Fruit fly (Drosophila melanogaster) whole organism, embryonic: ENCODE results near the gene Glut3.

Source experiments
- B-H1 ChIP-seq: fragments of 200-800 bp; sonication (Bioruptor generic); IDR thresholded peaks from 3 replicates; pipeline ENCODE4 v1.3.6; 2022; ENCODE audit warnings: missing biosample characterization, missing genetic modification characterization
- CG11504 ChIP-seq: fragments of 200-800 bp; sonication (Bioruptor generic); optimal IDR thresholded peaks from 3 replicates; lab custom pipeline; 2019; ENCODE audit warnings: missing biosample characterization, mild to moderate bottlenecking, missing genetic modification characterization, moderate library complexity
- CG12071 ChIP-seq: fragments of 200-800 bp; sonication (Bioruptor generic); optimal IDR thresholded peaks from 3 replicates; lab custom pipeline; 2018; ENCODE audit warnings: missing biosample characterization, mild to moderate bottlenecking, missing genetic modification characterization
- CG14860 ChIP-seq: fragments of 200-800 bp; sonication (Bioruptor generic); IDR thresholded peaks from 3 replicates; pipeline ENCODE4 v1.3.6; 2022; ENCODE audit warnings: missing biosample characterization, missing genetic modification characterization; ENCODE audit not compliant: partially characterized antibody
- CG15479 ChIP-seq: fragments of 200-800 bp; sonication (Bioruptor generic); optimal IDR thresholded peaks from 3 replicates; lab custom pipeline; 2019; ENCODE audit warnings: missing biosample characterization, mild to moderate bottlenecking, missing genetic modification characterization, moderate library complexity
- CG1647 ChIP-seq: fragments of 200-800 bp; sonication (Bioruptor generic); optimal IDR thresholded peaks from 3 replicates; lab custom pipeline; 2016; ENCODE audit warnings: missing biosample characterization, missing genetic modification characterization
- CG16815 ChIP-seq: fragments of 200-800 bp; sonication (Bioruptor generic); optimal IDR thresholded peaks from 3 replicates; lab custom pipeline; 2017; ENCODE audit warnings: missing biosample characterization, mild to moderate bottlenecking, missing genetic modification characterization
- CG32772 ChIP-seq: fragments of 200-800 bp; sonication (Bioruptor generic); IDR thresholded peaks from 2 replicates; pipeline ENCODE4 v1.3.6; 2022; ENCODE audit warnings: missing biosample characterization, missing genetic modification characterization
- CG34422 ChIP-seq: fragments of 200-800 bp; sonication (Bioruptor generic); IDR thresholded peaks from 3 replicates; pipeline ENCODE4 v1.3.6; 2022; ENCODE audit warnings: missing biosample characterization, missing genetic modification characterization
- CG4854 ChIP-seq: fragments of 200-800 bp; sonication (Bioruptor generic); optimal IDR thresholded peaks from 2 replicates; lab custom pipeline; 2016; ENCODE audit warnings: missing biosample characterization, missing genetic modification characterization, inconsistent platforms
- CG5953 ChIP-seq: fragments of 200-800 bp; sonication (Bioruptor generic); IDR thresholded peaks from 2 replicates; pipeline ENCODE4 v1.3.6; 2022; ENCODE audit warnings: missing biosample characterization, missing genetic modification characterization
- CG7839 ChIP-seq: fragments of 200-800 bp; sonication (Bioruptor generic); optimal IDR thresholded peaks from 3 replicates; lab custom pipeline; 2018; ENCODE audit warnings: missing biosample characterization, mild to moderate bottlenecking, missing genetic modification characterization, moderate library complexity
- CG8290 ChIP-seq, 3 experiments: fragments of 200-800 bp; sonication (Bioruptor generic); optimal IDR thresholded peaks; 2 replicates each; lab custom pipeline; 2016 to 2019; ENCODE audit warnings: missing biosample characterization in 3 of 3, missing genetic modification characterization in 3 of 3, mild to moderate bottlenecking in 2 of 3, moderate library complexity in 1 of 3
- D ChIP-seq, 2 experiments: fragments of 200-800 bp in 1 of 2; fragments of >200 bp in 1 of 2; sonication (Bioruptor generic) in 1 of 2; optimal IDR thresholded peaks; 2 replicates in 1 of 2; 3 replicates in 1 of 2; lab custom pipeline; 2017; ENCODE audit warnings: mild to moderate bottlenecking in 1 of 2, missing biosample characterization in 1 of 2, missing genetic modification characterization in 1 of 2, missing genetic modification reagents in 1 of 2
- Dfd ChIP-seq, 2 experiments: fragments of >200 bp; optimal IDR thresholded peaks; 2 replicates each; lab custom pipeline; 2017; ENCODE audit warnings: missing biosample characterization in 2 of 2, missing genetic modification characterization in 2 of 2
- Doc2 ChIP-seq: fragments of 200-800 bp; sonication (Bioruptor generic); IDR thresholded peaks from 2 replicates; pipeline ENCODE4 v1.3.6; 2022; ENCODE audit warnings: missing biosample characterization, missing genetic modification characterization
- Fer3 ChIP-seq: fragments of 200-800 bp; sonication (Bioruptor generic); optimal IDR thresholded peaks from 2 replicates; lab custom pipeline; 2018; ENCODE audit warnings: missing biosample characterization, mild to moderate bottlenecking, missing genetic modification characterization, moderate library complexity
- GATAe ChIP-seq: fragments of 200-800 bp; sonication (Bioruptor generic); conservative IDR thresholded peaks from 2 replicates; pipeline ENCODE4 v1.3.6; 2022; ENCODE audit warnings: missing biosample characterization, missing genetic modification characterization
- Gug ChIP-seq: fragments of 200-800 bp; sonication (Bioruptor generic); IDR thresholded peaks from 4 replicates; pipeline ENCODE4 v1.3.6; 2022; ENCODE audit warnings: missing biosample characterization, missing genetic modification characterization
- H2.0 ChIP-seq: fragments of 200-800 bp; sonication (Bioruptor generic); IDR thresholded peaks from 2 replicates; pipeline ENCODE4 v1.3.6; 2022; ENCODE audit warnings: missing biosample characterization, missing genetic modification characterization
- HmgZ ChIP-seq: fragments of 200-800 bp; sonication (Bioruptor generic); optimal IDR thresholded peaks from 2 replicates; lab custom pipeline; 2018; ENCODE audit warnings: missing biosample characterization, mild to moderate bottlenecking, missing genetic modification characterization
- Neu2 ChIP-seq: fragments of 200-800 bp; sonication (Bioruptor generic); optimal IDR thresholded peaks from 3 replicates; lab custom pipeline; 2016; ENCODE audit warnings: missing biosample characterization, missing genetic modification characterization, borderline replicate concordance
- Nf-YB ChIP-seq: fragments of 200-800 bp; sonication (Bioruptor generic); optimal IDR thresholded peaks from 3 replicates; lab custom pipeline; 2019; ENCODE audit warnings: missing biosample characterization, mild to moderate bottlenecking, missing genetic modification characterization, moderate library complexity
- Side ChIP-seq: fragments of 200-800 bp; sonication (Bioruptor generic); optimal IDR thresholded peaks from 2 replicates; lab custom pipeline; 2016; ENCODE audit warnings: missing biosample characterization, missing genetic modification characterization
- Sin3A ChIP-seq: fragments of >200 bp; optimal IDR thresholded peaks from 2 replicates; lab custom pipeline; 2018
- Stat92E ChIP-seq, 3 experiments: fragments of >200 bp in 2 of 3; fragments of 200-800 bp in 1 of 3; sonication (Bioruptor generic) in 1 of 3; optimal IDR thresholded peaks; 2 replicates each; lab custom pipeline; 2017 to 2019; ENCODE audit warnings: missing biosample characterization in 3 of 3, missing genetic modification characterization in 3 of 3, mild to moderate bottlenecking in 1 of 3, moderate library complexity in 1 of 3
- ab ChIP-seq: fragments of 200-800 bp; sonication (Bioruptor generic); optimal IDR thresholded peaks from 2 replicates; lab custom pipeline; 2016; ENCODE audit warnings: missing biosample characterization, missing genetic modification characterization
- bab2 ChIP-seq: fragments of 200-800 bp; sonication (Bioruptor generic); optimal IDR thresholded peaks from 2 replicates; lab custom pipeline; 2016; ENCODE audit warnings: missing biosample characterization, missing genetic modification characterization
- chm ChIP-seq: fragments of 200-800 bp; sonication (Bioruptor generic); IDR thresholded peaks from 2 replicates; pipeline ENCODE4 v1.3.6; 2022; ENCODE audit warnings: missing biosample characterization, missing genetic modification characterization
- ci ChIP-seq: fragments of 200-800 bp; sonication (Bioruptor generic); IDR thresholded peaks from 3 replicates; pipeline ENCODE4 v1.3.6; 2022; ENCODE audit warnings: missing biosample characterization, missing genetic modification characterization
- da ChIP-seq: fragments of 200-800 bp; sonication (Bioruptor generic); optimal IDR thresholded peaks from 2 replicates; lab custom pipeline; 2016; ENCODE audit warnings: missing biosample characterization, missing genetic modification characterization
- dan ChIP-seq: fragments of 200-800 bp; sonication (Bioruptor generic); IDR thresholded peaks from 2 replicates; pipeline ENCODE4 v1.3.6; 2022; ENCODE audit warnings: missing biosample characterization, missing genetic modification characterization
- disco-r ChIP-seq: fragments of 200-800 bp; sonication (Bioruptor generic); optimal IDR thresholded peaks from 2 replicates; lab custom pipeline; 2016; ENCODE audit warnings: missing biosample characterization, missing genetic modification characterization
- emc ChIP-seq: fragments of 200-800 bp; sonication (Bioruptor generic); optimal IDR thresholded peaks from 2 replicates; lab custom pipeline; 2016; ENCODE audit warnings: missing biosample characterization, missing genetic modification characterization
- ems ChIP-seq: fragments of 200-800 bp; sonication (Bioruptor generic); optimal IDR thresholded peaks from 3 replicates; lab custom pipeline; 2016; ENCODE audit warnings: missing biosample characterization, missing genetic modification characterization
- ewg ChIP-seq: fragments of 200-800 bp; sonication (Bioruptor generic); optimal IDR thresholded peaks from 3 replicates; lab custom pipeline; 2017; ENCODE audit warnings: mild to moderate bottlenecking, missing biosample characterization, missing genetic modification reagents, missing genetic modification characterization
- exex ChIP-seq: fragments of 200-800 bp; sonication (Bioruptor generic); optimal IDR thresholded peaks from 4 replicates; lab custom pipeline; 2018; ENCODE audit warnings: missing biosample characterization, mild to moderate bottlenecking, missing genetic modification characterization, moderate library complexity
- gt ChIP-seq: fragments of 200-800 bp; sonication (Bioruptor generic); IDR thresholded peaks from 2 replicates; pipeline ENCODE4 v1.3.6; 2022; ENCODE audit warnings: missing biosample characterization, missing genetic modification characterization
- ham ChIP-seq: fragments of 200-800 bp; sonication (Bioruptor generic); IDR thresholded peaks from 2 replicates; pipeline ENCODE4 v1.3.6; 2022; ENCODE audit warnings: missing biosample characterization, missing genetic modification characterization
- hb ChIP-seq: fragments of 200-800 bp; sonication (Bioruptor generic); IDR thresholded peaks from 3 replicates; pipeline ENCODE4 v1.3.6; 2022; ENCODE audit warnings: missing biosample characterization, missing genetic modification characterization; ENCODE audit not compliant: partially characterized antibody
- hth ChIP-seq: fragments of >200 bp; optimal IDR thresholded peaks from 2 replicates; lab custom pipeline; 2017; ENCODE audit warnings: inconsistent platforms
- klu ChIP-seq: fragments of 200-800 bp; sonication (Bioruptor generic); IDR thresholded peaks from 2 replicates; pipeline ENCODE4 v1.3.6; 2022; ENCODE audit warnings: missing biosample characterization, missing genetic modification characterization
- lbe ChIP-seq: fragments of 200-800 bp; sonication (Bioruptor generic); optimal IDR thresholded peaks from 2 replicates; lab custom pipeline; 2016; ENCODE audit warnings: missing biosample characterization, mild to moderate bottlenecking, missing genetic modification characterization
- mld ChIP-seq: fragments of 200-800 bp; sonication (Bioruptor generic); IDR thresholded peaks from 3 replicates; pipeline ENCODE4 v1.3.6; 2022; ENCODE audit warnings: missing biosample characterization, missing genetic modification characterization; ENCODE audit not compliant: partially characterized antibody
- nom ChIP-seq: fragments of 200-800 bp; sonication (Bioruptor generic); optimal IDR thresholded peaks from 2 replicates; lab custom pipeline; 2017; ENCODE audit warnings: missing biosample characterization, missing genetic modification characterization, mild to moderate bottlenecking, moderate library complexity, missing genetic modification reagents
- phol ChIP-seq: fragments of 200-800 bp; sonication (Bioruptor generic); optimal IDR thresholded peaks from 3 replicates; lab custom pipeline; 2018; ENCODE audit warnings: missing biosample characterization, mild to moderate bottlenecking, missing genetic modification characterization, moderate library complexity
- seq ChIP-seq: fragments of 200-800 bp; sonication (Bioruptor generic); IDR thresholded peaks from 2 replicates; pipeline ENCODE4 v1.3.6; 2022; ENCODE audit warnings: missing biosample characterization, missing genetic modification characterization
- stwl ChIP-seq: fragments of 200-800 bp; sonication (Bioruptor generic); optimal IDR thresholded peaks from 3 replicates; lab custom pipeline; 2018; ENCODE audit warnings: missing biosample characterization, mild to moderate bottlenecking, missing genetic modification characterization, moderate library complexity
- zen2 ChIP-seq: fragments of 200-800 bp; sonication (Bioruptor generic); IDR thresholded peaks from 3 replicates; pipeline ENCODE4 v1.3.6; 2022; ENCODE audit warnings: missing biosample characterization, missing genetic modification characterization; ENCODE audit not compliant: partially characterized antibody

The Glut3 gene

dm6 chr3R:16748558-16749172 lies 39.4 kb upstream of the Glut3 start (continued):
- 0 out of 4 replicates have a peak, but pooled peaks have one; percentile 5 for TF ChIP-seq Gug (GFP tag; lab: Robert Waterston, UW)
- TF ChIP-seq CG16815 (GFP tag; lab: Kevin White, UChicago) = no peak
- no peak for TF ChIP-seq emc
- TF ChIP-seq mld = no peak
- no peak for TF ChIP-seq klu
- no peak for TF ChIP-seq ham (GFP tag; lab: Robert Waterston, UW)
- TF ChIP-seq CG4854 (GFP tag; lab: Kevin White, UChicago) = no peak
- peak; percentile 27 for TF ChIP-seq ab
- TF ChIP-seq CG34422 (GFP tag; lab: Robert Waterston, UW) = no peak
- TF ChIP-seq Neu2 (GFP tag; lab: Kevin White, UChicago) = no peak
- peak; percentile 52 for TF ChIP-seq CG7839 (tag; lab: Kevin White, UChicago)
- TF ChIP-seq CG14860 (GFP tag; lab: Robert Waterston, UW) = no peak
- TF ChIP-seq CG8290 (GFP tag; optimal IDR thresholded peaks at IDR 0.05; lab: Kevin White, UChicago) = peak; percentile 43
- no peak for TF ChIP-seq CG8290 (tag; optimal IDR thresholded peaks at IDR 0.05; lab: Kevin White, UChicago)
- TF ChIP-seq nom (GFP tag; lab: Kevin White, UChicago) = no peak
- TF ChIP-seq CG1647 (GFP tag; lab: Kevin White, UChicago) = no peak
- peak; percentile 82 for TF ChIP-seq ewg

dm6 chr3R:16750029-16750619 lies 38.0 kb upstream of the Glut3 start:
- TF ChIP-seq CG11504 (tag; lab: Kevin White, UChicago) (no peak), chm (GFP tag; lab: Robert Waterston, UW) (peak; percentile 13; the same call in 1 of the 2 replicates), CG32772 (GFP tag; lab: Robert Waterston, UW) (no peak), Dfd (GFP tag; optimal IDR thresholded peaks at IDR 0.05; lab: Kevin White, UChicago) (no peak), zen2 (GFP tag; lab: Robert Waterston, UW) (no peak), dan (GFP tag; lab: Robert Waterston, UW) (no peak), disco-r (GFP tag; lab: Kevin White, UChicago) (no peak), bab2 (GFP tag; lab: Kevin White, UChicago) (no peak), Doc2 (GFP tag; lab: Robert Waterston, UW) (no peak), Side (GFP tag; lab: Kevin White, UChicago) (no peak), da (GFP tag; lab: Kevin White, UChicago) (no peak), Stat92E (GFP tag; optimal IDR thresholded peaks at IDR 0.05; lab: Kevin White, UChicago) (no peak), phol (tag; lab: Kevin White, UChicago) (peak; percentile 57), ems (GFP tag; lab: Kevin White, UChicago) (no peak), B-H1 (GFP tag; lab: Robert Waterston, UW) (no peak), hb (GFP tag; lab: Robert Waterston, UW) (no peak), gt (GFP tag; lab: Robert Waterston, UW) (no peak), exex (tag; lab: Kevin White, UChicago) (no peak), Nf-YB (GFP tag; lab: Kevin White, UChicago) (peak; percentile 54), stwl (tag; lab: Kevin White, UChicago) (no peak), ci (no peak), Sin3A (no peak), GATAe (GFP tag; lab: Robert Waterston, UW) (no peak), H2.0 (GFP tag; lab: Robert Waterston, UW) (no peak), seq (GFP tag; lab: Robert Waterston, UW) (peak; percentile 76), CG12071 (no peak), hth (lab: Kevin White, UChicago) (no peak), D (optimal IDR thresholded peaks at IDR 0.05; lab: Kevin White, UChicago) (peak; percentile 37), D (GFP tag; optimal IDR thresholded peaks at IDR 0.05; lab: Kevin White, UChicago) (no peak), lbe (GFP tag; lab: Kevin White, UChicago) (no peak), ewg (no peak), CG5953 (GFP tag; lab: Robert Waterston, UW) (no peak), CG15479 (GFP tag; lab: Kevin White, UChicago) (peak; percentile 84), Fer3 (tag; lab: Kevin White, UChicago) (no peak), HmgZ (tag; lab: Kevin White, UChicago) (no peak)
